Worm (Caenorhabditis elegans): ENCODE results near the gene sra-8.

DNA sequence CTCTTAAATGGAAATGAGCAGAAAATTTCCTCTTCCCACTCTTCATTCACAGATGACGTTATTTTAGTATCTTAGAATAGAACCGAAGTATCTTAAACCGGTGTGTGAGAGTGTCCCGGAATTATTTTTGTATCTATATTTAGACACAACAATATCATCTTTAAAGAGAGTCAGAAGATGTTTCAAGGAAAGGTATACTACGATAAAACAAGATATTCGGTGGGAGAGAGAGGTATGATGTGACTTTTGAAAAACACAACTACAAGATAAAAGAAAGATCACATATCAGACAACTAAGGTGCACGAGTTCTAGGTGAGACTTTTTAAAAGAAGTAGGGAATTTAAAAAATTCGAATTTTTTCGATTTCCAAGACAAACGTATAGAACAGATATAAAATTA, 46.9 kb upstream of the sra-8 start:
- TF ChIP-seq lin-13 (tag; optimal IDR thresholded peaks at IDR 0.05) (no peak), unc-39 (tag; optimal IDR thresholded peaks at IDR 0.05) (no peak), unc-62 (GFP tag; optimal IDR thresholded peaks at IDR 0.05) (no peak), ztf-11 (tag; optimal IDR thresholded peaks at IDR 0.05) (no peak), M03D4.4 (tag; optimal IDR thresholded peaks at IDR 0.05) (no peak), mab-5 (tag; optimal IDR thresholded peaks at IDR 0.05) (no peak)
